Worm (Caenorhabditis elegans) whole organism, L3 larva: ENCODE data around the gene B0416.7.

Experiments
- R02D3.7 ChIP-seq: fragments of 150-350 bp; optimal IDR thresholded peaks from 2 replicates; lab custom pipeline; 2014; ENCODE audit warnings: missing biosample characterization, missing genetic modification characterization
- ama-1 ChIP-seq: fragments of 150-350 bp; optimal IDR thresholded peaks from 2 replicates; lab custom pipeline; 2018
- eor-1 ChIP-seq, 2 experiments: fragments of 150-350 bp; optimal IDR thresholded peaks; 2 replicates each; lab custom pipeline; 2014 to 2018; ENCODE audit warnings: missing biosample characterization in 2 of 2, missing genetic modification characterization in 2 of 2
- fos-1 ChIP-seq: fragments of 150-350 bp; optimal IDR thresholded peaks from 2 replicates; lab custom pipeline; 2014; ENCODE audit warnings: missing biosample characterization, missing genetic modification characterization
- nhr-12 ChIP-seq: fragments of 150-350 bp; optimal IDR thresholded peaks from 2 replicates; lab custom pipeline; 2014; ENCODE audit warnings: missing biosample characterization, missing genetic modification characterization
- nhr-43 ChIP-seq: sonication (generic microtip); optimal IDR thresholded peaks from 2 replicates; lab custom pipeline; 2016; ENCODE audit warnings: mild to moderate bottlenecking, missing genetic modification characterization, missing compliant biosample characterization; ENCODE audit not compliant: poor library complexity, severe bottlenecking

DNA sequence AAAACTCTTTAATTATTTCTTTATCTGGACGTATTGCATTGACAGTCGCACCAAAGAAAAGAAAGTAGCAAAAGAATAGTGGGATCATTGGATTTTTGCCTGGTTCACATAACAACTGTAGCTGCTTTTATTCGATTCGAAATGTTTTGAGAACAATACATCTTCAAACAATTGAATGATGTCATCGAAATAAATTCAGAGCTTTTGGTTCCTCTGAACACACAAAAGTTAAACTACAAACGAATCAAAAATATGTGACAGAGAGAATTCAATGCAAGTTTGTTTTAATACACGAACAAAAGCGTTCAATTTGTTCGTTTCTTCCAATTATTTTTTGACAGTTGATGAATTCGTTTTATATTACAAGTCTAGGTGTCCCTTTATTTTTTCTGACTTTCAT lies 13.5 kb upstream of the B0416.7 start, which contains the start of gene H29C22.1:
- TF ChIP-seq eor-1 (tag; optimal IDR thresholded peaks at IDR 0.05; lab: Kevin White, UChicago) = no peak
- TF ChIP-seq ama-1 (lab: Kevin White, UChicago) = no peak
- no peak for TF ChIP-seq fos-1 (tag; lab: Kevin White, UChicago)
- no peak for TF ChIP-seq nhr-43
- TF ChIP-seq nhr-12 (tag; lab: Kevin White, UChicago) = no peak
- TF ChIP-seq R02D3.7 (tag; lab: Kevin White, UChicago) = no peak
